Worm (Caenorhabditis elegans) whole organism, late embryonic: ENCODE results near the gene F43E2.1.

Experiments
- C08G9.2 ChIP-seq: sonication (generic microtip); optimal IDR thresholded peaks from 2 replicates; lab custom pipeline; 2016; ENCODE audit warnings: mild to moderate bottlenecking, missing genetic modification characterization, moderate library complexity, missing compliant biosample characterization
- C38D4.7 ChIP-seq: fragments of 200-800 bp; sonication (Bioruptor generic); optimal IDR thresholded peaks from 2 replicates; lab custom pipeline; 2018; ENCODE audit warnings: mild to moderate bottlenecking, missing genetic modification characterization, moderate library complexity, missing compliant biosample characterization
- K02D7.2 ChIP-seq: sonication (generic microtip); optimal IDR thresholded peaks from 2 replicates; lab custom pipeline; 2017; ENCODE audit warnings: mild to moderate bottlenecking, missing genetic modification characterization, missing compliant biosample characterization
- K09A11.1 ChIP-seq: sonication (generic microtip); optimal IDR thresholded peaks from 2 replicates; lab custom pipeline; 2017; ENCODE audit warnings: antibody characterized with exemption, mild to moderate bottlenecking, missing genetic modification characterization, missing compliant biosample characterization; ENCODE audit not compliant: insufficient read depth
- T23F11.4 ChIP-seq: fragments of 200-800 bp; sonication (Bioruptor generic); optimal IDR thresholded peaks from 2 replicates; lab custom pipeline; 2018; ENCODE audit warnings: mild to moderate bottlenecking, missing genetic modification characterization, missing compliant biosample characterization
- Y22D7AL.16 ChIP-seq: sonication (generic microtip); optimal IDR thresholded peaks from 2 replicates; lab custom pipeline; 2016; ENCODE audit warnings: missing genetic modification characterization, missing compliant biosample characterization
- ahr-1 ChIP-seq: sonication (generic microtip); optimal IDR thresholded peaks from 2 replicates; lab custom pipeline; 2016; ENCODE audit warnings: missing genetic modification characterization, missing compliant biosample characterization
- ama-1 ChIP-seq: fragments of 150-350 bp; optimal IDR thresholded peaks from 2 replicates; lab custom pipeline; 2014
- ceh-18 ChIP-seq: sonication (generic microtip); optimal IDR thresholded peaks from 2 replicates; lab custom pipeline; 2016; ENCODE audit warnings: missing genetic modification characterization, missing compliant biosample characterization
- ceh-19 ChIP-seq: fragments of 200-800 bp; sonication (Bioruptor generic); optimal IDR thresholded peaks from 2 replicates; lab custom pipeline; 2018; ENCODE audit warnings: mild to moderate bottlenecking, missing genetic modification characterization, missing compliant biosample characterization
- ceh-22 ChIP-seq: sonication (generic microtip); optimal IDR thresholded peaks from 2 replicates; lab custom pipeline; 2017; ENCODE audit warnings: missing biosample characterization, missing genetic modification characterization
- ceh-31 ChIP-seq: sonication (generic microtip); optimal IDR thresholded peaks from 2 replicates; lab custom pipeline; 2016; ENCODE audit warnings: missing genetic modification characterization, missing compliant biosample characterization
- ceh-34 ChIP-seq: sonication (generic microtip); optimal IDR thresholded peaks from 2 replicates; lab custom pipeline; 2016; ENCODE audit warnings: mild to moderate bottlenecking, missing genetic modification characterization, missing compliant biosample characterization
- ceh-48 ChIP-seq: sonication (generic microtip); optimal IDR thresholded peaks from 2 replicates; lab custom pipeline; 2016; ENCODE audit warnings: missing genetic modification characterization, inconsistent platforms, missing compliant biosample characterization
- ceh-6 ChIP-seq: fragments of 200-800 bp; sonication (Bioruptor generic); optimal IDR thresholded peaks from 2 replicates; lab custom pipeline; 2018; ENCODE audit warnings: mild to moderate bottlenecking, missing genetic modification characterization, missing compliant biosample characterization
- dve-1 ChIP-seq: sonication (generic microtip); optimal IDR thresholded peaks from 2 replicates; lab custom pipeline; 2017; ENCODE audit warnings: antibody characterized with exemption, mild to moderate bottlenecking, missing genetic modification characterization, missing compliant biosample characterization
- ets-4 ChIP-seq: sonication (generic microtip); optimal IDR thresholded peaks from 2 replicates; lab custom pipeline; 2016; ENCODE audit warnings: missing genetic modification characterization, missing compliant biosample characterization
- fax-1 ChIP-seq: sonication (generic microtip); optimal IDR thresholded peaks from 2 replicates; lab custom pipeline; 2016; ENCODE audit warnings: missing genotype, missing genetic modification characterization, missing compliant biosample characterization
- fkh-10 ChIP-seq: fragments of 150-350 bp; optimal IDR thresholded peaks from 2 replicates; lab custom pipeline; 2014; ENCODE audit warnings: missing biosample characterization, missing genetic modification reagents, missing genetic modification characterization
- fkh-6 ChIP-seq: sonication (generic microtip); optimal IDR thresholded peaks from 2 replicates; lab custom pipeline; 2016; ENCODE audit warnings: missing genetic modification characterization, missing compliant biosample characterization
- hlh-15 ChIP-seq: sonication (generic microtip); optimal IDR thresholded peaks from 2 replicates; lab custom pipeline; 2016; ENCODE audit warnings: missing genetic modification characterization, missing compliant biosample characterization
- hlh-8 ChIP-seq: sonication (generic microtip); optimal IDR thresholded peaks from 2 replicates; lab custom pipeline; 2016; ENCODE audit warnings: missing genotype, missing genetic modification characterization, missing compliant biosample characterization
- lin-11 ChIP-seq: fragments of 200-800 bp; sonication (Bioruptor generic); optimal IDR thresholded peaks from 2 replicates; lab custom pipeline; 2018; ENCODE audit warnings: mild to moderate bottlenecking, missing genetic modification characterization, missing compliant biosample characterization
- madf-2 ChIP-seq: sonication (generic microtip); optimal IDR thresholded peaks from 2 replicates; lab custom pipeline; 2017; ENCODE audit warnings: missing genetic modification characterization, missing compliant biosample characterization
- mec-3 ChIP-seq: sonication (generic microtip); optimal IDR thresholded peaks from 2 replicates; lab custom pipeline; 2016; ENCODE audit warnings: borderline replicate concordance, missing genetic modification characterization, missing compliant biosample characterization
- nfya-1 ChIP-seq: sonication (generic microtip); optimal IDR thresholded peaks from 2 replicates; lab custom pipeline; 2017; ENCODE audit warnings: missing genetic modification characterization, mild to moderate bottlenecking, missing compliant biosample characterization, antibody characterized with exemption, moderate library complexity
- nhr-11 ChIP-seq: fragments of 150-350 bp; optimal IDR thresholded peaks from 2 replicates; lab custom pipeline; 2014; ENCODE audit warnings: missing biosample characterization, missing genetic modification characterization
- odd-2 ChIP-seq: sonication (generic microtip); optimal IDR thresholded peaks from 2 replicates; lab custom pipeline; 2017; ENCODE audit warnings: antibody characterized with exemption, mild to moderate bottlenecking, missing genetic modification characterization, missing compliant biosample characterization
- pag-3 ChIP-seq: sonication (generic microtip); optimal IDR thresholded peaks from 2 replicates; lab custom pipeline; 2016; ENCODE audit warnings: missing compliant biosample characterization, missing genetic modification characterization, borderline replicate concordance
- pax-1 ChIP-seq: fragments of 150-350 bp; optimal IDR thresholded peaks from 2 replicates; lab custom pipeline; 2014; ENCODE audit warnings: missing biosample characterization, missing genetic modification characterization
- ref-2 ChIP-seq: sonication (generic microtip); optimal IDR thresholded peaks from 2 replicates; lab custom pipeline; 2016; ENCODE audit warnings: missing genetic modification characterization, missing compliant biosample characterization
- rnt-1 ChIP-seq: sonication (generic microtip); optimal IDR thresholded peaks from 2 replicates; lab custom pipeline; 2016; ENCODE audit warnings: missing genetic modification characterization, missing compliant biosample characterization
- sox-2 ChIP-seq: fragments of 200-800 bp; sonication (Bioruptor generic); IDR thresholded peaks from 2 replicates; pipeline ENCODE4 v1.3.6; 2022; ENCODE audit warnings: missing genetic modification reagents, missing genetic modification characterization, missing compliant biosample characterization
- tbx-2 ChIP-seq: sonication (generic microtip); optimal IDR thresholded peaks from 2 replicates; lab custom pipeline; 2016; ENCODE audit warnings: missing genetic modification characterization, missing compliant biosample characterization
- ttx-3 ChIP-seq: sonication (generic microtip); optimal IDR thresholded peaks from 2 replicates; lab custom pipeline; 2016; ENCODE audit warnings: missing genetic modification reagents, missing genetic modification characterization, missing compliant biosample characterization
- unc-42 ChIP-seq: sonication (generic microtip); optimal IDR thresholded peaks from 2 replicates; lab custom pipeline; 2016; ENCODE audit warnings: missing genotype, missing genetic modification characterization, missing compliant biosample characterization
- unc-55 ChIP-seq: sonication (generic microtip); optimal IDR thresholded peaks from 2 replicates; lab custom pipeline; 2017; ENCODE audit warnings: missing biosample characterization, missing genetic modification reagents, missing genetic modification characterization
- unc-86 ChIP-seq: sonication (generic microtip); optimal IDR thresholded peaks from 2 replicates; lab custom pipeline; 2016; ENCODE audit warnings: missing genetic modification characterization, missing compliant biosample characterization
- zip-5 ChIP-seq: sonication (generic microtip); optimal IDR thresholded peaks from 2 replicates; lab custom pipeline; 2016; ENCODE audit warnings: missing genetic modification characterization, missing compliant biosample characterization
- ztf-16 ChIP-seq: sonication (generic microtip); optimal IDR thresholded peaks from 2 replicates; lab custom pipeline; 2017; ENCODE audit warnings: missing genetic modification characterization, missing compliant biosample characterization

Gene F43E2.1

ce11 chrII:7374143-7374542 lies 937 bp upstream of the F43E2.1 start, which contains the start of the genes mtch-1 and rpb-4:
Gene mtch-1, minus strand, starts transcription at chrII:7374166.
Gene rpb-4, plus strand, starts transcription at chrII:7374495.
- TF ChIP-seq dve-1 (tag; lab: Kevin White, UChicago) (peak; percentile 1), C38D4.7 (GFP tag; lab: Kevin White, UChicago) (no peak), nfya-1 (tag; lab: Kevin White, UChicago) (peak; percentile 33)

ce11 chrII:7379021-7379420 lies 3.9 kb downstream of the F43E2.1 start, which contains the start of gene C07D10.6:
Gene C07D10.6, plus strand, starts transcription at chrII:7379321.
- TF ChIP-seq fax-1 (tag; lab: Kevin White, UChicago) (no peak), unc-86 (no peak), ahr-1 (tag; lab: Kevin White, UChicago) (no peak), madf-2 (tag; lab: Kevin White, UChicago) (no peak), ceh-31 (no peak), Y22D7AL.16 (tag; lab: Kevin White, UChicago) (no peak), rnt-1 (tag; lab: Kevin White, UChicago) (no peak), ceh-22 (tag; lab: Kevin White, UChicago) (no peak), fkh-10 (GFP tag; lab: Kevin White, UChicago) (no peak), C08G9.2 (tag; lab: Kevin White, UChicago) (no peak), K02D7.2 (no peak), odd-2 (tag; lab: Kevin White, UChicago) (no peak), ttx-3 (tag; lab: Kevin White, UChicago) (no peak), sox-2 (GFP tag; lab: Robert Waterston, UW) (no peak), unc-55 (GFP tag; lab: Kevin White, UChicago) (no peak), ceh-48 (tag; lab: Kevin White, UChicago) (no peak), ceh-19 (GFP tag; lab: Kevin White, UChicago) (no peak), mec-3 (no peak), ref-2 (tag; lab: Kevin White, UChicago) (no peak), fkh-6 (no peak)
- TF ChIP-seq, all 69 proteins: peak for 0

- TF ChIP-seq unc-86 (no peak), K09A11.1 (no peak), pax-1 (no peak), tbx-2 (no peak), ceh-6 (GFP tag; lab: Kevin White, UChicago) (no peak), hlh-15 (no peak), lin-11 (tag; lab: Kevin White, UChicago) (no peak), fkh-6 (no peak), C38D4.7 (GFP tag; lab: Kevin White, UChicago) (no peak), unc-42 (tag; lab: Kevin White, UChicago) (no peak), ztf-16 (no peak), mec-3 (no peak)
Measured at ce11 chrII:7381142-7381611, 6.1 kb downstream of the F43E2.1 start, which contains the start of gene C07D10.5. Gene C07D10.5, plus strand, starts transcription at chrII:7381561.

DNA sequence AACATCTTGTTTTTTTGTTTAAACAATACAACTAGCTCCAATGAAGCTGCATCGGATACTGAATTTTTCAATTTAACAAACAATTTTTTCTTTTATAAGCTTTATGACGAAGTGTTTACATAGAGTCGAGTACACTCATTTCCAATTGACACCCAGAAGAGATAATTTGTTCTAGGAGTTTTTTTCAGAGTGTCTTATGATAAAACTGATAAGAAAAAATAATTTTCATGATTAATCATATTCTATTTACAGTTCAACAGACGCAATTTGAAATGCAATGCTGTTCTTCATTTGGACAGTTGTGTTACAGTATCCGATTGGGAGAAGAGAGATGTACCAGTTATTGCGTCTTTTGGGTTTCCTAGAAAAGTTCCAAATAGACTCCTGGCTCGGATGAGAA lies 6.9 kb downstream of the F43E2.1 start:
- TF ChIP-seq ceh-18 (tag; lab: Kevin White, UChicago) (no peak), C08G9.2 (tag; lab: Kevin White, UChicago) (no peak), ceh-6 (GFP tag; lab: Kevin White, UChicago) (no peak), ets-4 (tag; lab: Kevin White, UChicago) (no peak), hlh-8 (tag; lab: Kevin White, UChicago) (no peak), zip-5 (tag; lab: Kevin White, UChicago) (no peak), lin-11 (tag; lab: Kevin White, UChicago) (no peak), T23F11.4 (GFP tag; lab: Kevin White, UChicago) (no peak), ztf-16 (no peak), ceh-34 (no peak), ama-1 (no peak), unc-55 (GFP tag; lab: Kevin White, UChicago) (no peak), fkh-6 (no peak), pag-3 (tag; lab: Kevin White, UChicago) (no peak), ahr-1 (tag; lab: Kevin White, UChicago) (no peak), K02D7.2 (no peak), nfya-1 (tag; lab: Kevin White, UChicago) (no peak), ceh-22 (tag; lab: Kevin White, UChicago) (no peak), nhr-11 (tag; lab: Kevin White, UChicago) (no peak)
